Worm (Caenorhabditis elegans): ENCODE results near the gene W02C12.2.

Gene W02C12.2

ce11 chrIV:4024159-4025004, 16.6 kb upstream of the W02C12.2 start (continued):
- no peak for TF ChIP-seq daf-12 (tag; optimal IDR thresholded peaks at IDR 0.05)
- TF ChIP-seq hif-1 (tag; optimal IDR thresholded peaks at IDR 0.05) = peak in 1 of 2 experiments; percentile 88
- TF ChIP-seq dpl-1 (GFP tag; optimal IDR thresholded peaks at IDR 0.05) = peak; percentile 38
- no peak for TF ChIP-seq hlh-30 (tag; optimal IDR thresholded peaks at IDR 0.05; ENCODE audit: insufficient read depth)
- TF ChIP-seq zip-2 (tag; optimal IDR thresholded peaks at IDR 0.05) = no peak
- peak; percentile 23 for TF ChIP-seq duxl-1 (tag; optimal IDR thresholded peaks at IDR 0.05; ENCODE audit: poor library complexity)
- peak; percentile 64 for TF ChIP-seq nhr-11 (tag; optimal IDR thresholded peaks at IDR 0.05)
- TF ChIP-seq unc-62 (GFP tag; optimal IDR thresholded peaks at IDR 0.05 in 1 of 2) = peak in 1 of 2 experiments; percentile 55
- TF ChIP-seq unc-62 (tag; optimal IDR thresholded peaks at IDR 0.05) = no peak
- no peak for TF ChIP-seq nhr-111 (GFP tag; optimal IDR thresholded peaks at IDR 0.05)
- no peak for TF ChIP-seq ceh-44 (GFP tag; IDR thresholded peaks at IDR 0.05)
- peak; percentile 72 for TF ChIP-seq aha-1 (tag)
- TF ChIP-seq snpc-1.2 (GFP tag; IDR thresholded peaks at IDR 0.05) = no peak

ce11 chrIV:4021847-4022780, 14.3 kb upstream of the W02C12.2 start:
- TF ChIP-seq lim-7 (GFP tag; IDR thresholded peaks at IDR 0.05) (no peak), vab-7 (GFP tag; IDR thresholded peaks at IDR 0.05) (no peak), dmd-6 (GFP tag; IDR thresholded peaks at IDR 0.05) (peak; percentile 44), unc-62 (GFP tag; optimal IDR thresholded peaks at IDR 0.05 in 1 of 2) (peak in 1 of 2 experiments; percentile 81), unc-62 (tag; optimal IDR thresholded peaks at IDR 0.05) (no peak), dve-1 (tag; optimal IDR thresholded peaks at IDR 0.05; ENCODE audit: insufficient read depth) (peak; percentile 50), dpl-1 (GFP tag; optimal IDR thresholded peaks at IDR 0.05) (no peak), mxl-2 (GFP tag; conservative IDR thresholded peaks at IDR 0.05) (no peak), mdl-1 (tag; optimal IDR thresholded peaks at IDR 0.05) (peak; percentile 1 to 34), dmd-8 (GFP tag; IDR thresholded peaks at IDR 0.05) (no peak), daf-16 (GFP tag; optimal IDR thresholded peaks at IDR 0.05) (peak in 1 of 2 experiments; percentile 87), daf-16 (tag; optimal IDR thresholded peaks at IDR 0.05) (peak; percentile 79), pha-4 (GFP tag; IDR thresholded peaks at IDR 0.05) (no peak), pha-4 (tag; optimal IDR thresholded peaks at IDR 0.05) (peak; percentile 76), duxl-1 (tag; optimal IDR thresholded peaks at IDR 0.05; ENCODE audit: poor library complexity) (no peak), ceh-28 (tag; optimal IDR thresholded peaks at IDR 0.05) (peak; percentile 5), zag-1 (tag; optimal IDR thresholded peaks at IDR 0.05) (no peak), Y5F2A.4 (GFP tag; optimal IDR thresholded peaks at IDR 0.05) (no peak), ceh-20 (GFP tag; IDR thresholded peaks at IDR 0.05) (peak; percentile 68; the same call in 1 of the 2 replicates), sdz-12 (GFP tag; optimal IDR thresholded peaks at IDR 0.05) (no peak), F37D6.2 (tag; optimal IDR thresholded peaks at IDR 0.05) (no peak), jun-1 (tag; optimal IDR thresholded peaks at IDR 0.05) (no peak), nhr-28 (tag; optimal IDR thresholded peaks at IDR 0.05) (peak; percentile 71), lir-3 (tag; optimal IDR thresholded peaks at IDR 0.05) (no peak), hif-1 (tag; optimal IDR thresholded peaks at IDR 0.05) (peak in 1 of 2 experiments; percentile 68), lin-39 (tag; optimal IDR thresholded peaks at IDR 0.05) (no peak), nhr-77 (tag; optimal IDR thresholded peaks at IDR 0.05) (peak; percentile 24), pqm-1 (tag; optimal IDR thresholded peaks at IDR 0.05) (peak; percentile 31), aha-1 (tag) (peak; percentile 50), nhr-42 (GFP tag; IDR thresholded peaks at IDR 0.05) (no peak), ama-1 (optimal IDR thresholded peaks at IDR 0.05) (no peak), php-3 (GFP tag; IDR thresholded peaks at IDR 0.05) (peak; percentile 92), hlh-11 (tag; optimal IDR thresholded peaks at IDR 0.05) (peak; percentile 33), nhr-102 (tag; optimal IDR thresholded peaks at IDR 0.05) (no peak), nhr-41 (GFP tag; IDR thresholded peaks at IDR 0.05) (no peak), mes-2 (tag; optimal IDR thresholded peaks at IDR 0.05; ENCODE audit: poor library complexity, severe bottlenecking) (peak; percentile 11), nhr-237 (tag; optimal IDR thresholded peaks at IDR 0.05) (no peak), egl-27 (tag; optimal IDR thresholded peaks at IDR 0.05) (no peak), nhr-11 (tag; optimal IDR thresholded peaks at IDR 0.05) (peak; percentile 57)
